Worm (Caenorhabditis elegans): Measurements from ENCODE around the gene Y72A10A.1.

Gene Y72A10A.1

ce11 chrX:6138243-6138642 is at the start of gene Y72A10A.1:
Gene Y72A10A.1 (minus strand): TSS chrX:6138343.
- no peak for TF ChIP-seq elt-3 (tag; optimal IDR thresholded peaks at IDR 0.05)
- TF ChIP-seq nhr-10 (tag; optimal IDR thresholded peaks at IDR 0.05): no peak
- TF ChIP-seq dmd-4 (tag; optimal IDR thresholded peaks at IDR 0.05): no peak
- no peak for TF ChIP-seq ceh-16 (tag; optimal IDR thresholded peaks at IDR 0.05)
- TF ChIP-seq sma-3 (GFP tag; optimal IDR thresholded peaks at IDR 0.05): no peak
- no peak for TF ChIP-seq nhr-12 (tag; optimal IDR thresholded peaks at IDR 0.05)
- TF ChIP-seq blmp-1 (tag; optimal IDR thresholded peaks at IDR 0.05; ENCODE audit: insufficient read depth): no peak
- no peak for TF ChIP-seq unc-62 (GFP tag; optimal IDR thresholded peaks at IDR 0.05)
- TF ChIP-seq ZK546.5 (tag; optimal IDR thresholded peaks at IDR 0.05): no peak
- TF ChIP-seq mab-5 (tag; optimal IDR thresholded peaks at IDR 0.05): no peak
- TF ChIP-seq alr-1 (tag; optimal IDR thresholded peaks at IDR 0.05): no peak
- no peak for TF ChIP-seq ceh-82 (tag; optimal IDR thresholded peaks at IDR 0.05)
- no peak for TF ChIP-seq F13H6.1 (tag; optimal IDR thresholded peaks at IDR 0.05)
- TF ChIP-seq lin-11 (tag; optimal IDR thresholded peaks at IDR 0.05): no peak
- TF ChIP-seq nhr-21 (tag; optimal IDR thresholded peaks at IDR 0.05): no peak
- TF ChIP-seq nhr-25 (tag; optimal IDR thresholded peaks at IDR 0.05): no peak
- TF ChIP-seq gmeb-1 (tag; optimal IDR thresholded peaks at IDR 0.05): no peak
- no peak for TF ChIP-seq ztf-1 (GFP tag; conservative IDR thresholded peaks at IDR 0.05)
- no peak for TF ChIP-seq mbf-1 (tag; optimal IDR thresholded peaks at IDR 0.05)

- TF ChIP-seq nhr-77 (tag; optimal IDR thresholded peaks at IDR 0.05) (no peak), elt-3 (tag; optimal IDR thresholded peaks at IDR 0.05) (no peak), nhr-6 (tag; optimal IDR thresholded peaks at IDR 0.05) (no peak), sem-4 (tag; optimal IDR thresholded peaks at IDR 0.05) (no peak), ama-1 (optimal IDR thresholded peaks at IDR 0.05) (no peak), lin-13 (GFP tag; optimal IDR thresholded peaks at IDR 0.05) (no peak), nhr-10 (tag; optimal IDR thresholded peaks at IDR 0.05) (no peak), gmeb-1 (tag; optimal IDR thresholded peaks at IDR 0.05) (no peak), sma-3 (GFP tag; optimal IDR thresholded peaks at IDR 0.05) (no peak), Y55F3AM.14 (GFP tag; optimal IDR thresholded peaks at IDR 0.05) (no peak), aly-2 (tag; optimal IDR thresholded peaks at IDR 0.05) (no peak), R02D3.7 (tag; optimal IDR thresholded peaks at IDR 0.05) (no peak)
These were observed 49.7 kb upstream of the Y72A10A.1 start, which contains the start of gene T13C5.10 for ce11 chrX:6187848-6188247. Gene T13C5.10 (plus strand): TSS chrX:6188148.

DNA sequence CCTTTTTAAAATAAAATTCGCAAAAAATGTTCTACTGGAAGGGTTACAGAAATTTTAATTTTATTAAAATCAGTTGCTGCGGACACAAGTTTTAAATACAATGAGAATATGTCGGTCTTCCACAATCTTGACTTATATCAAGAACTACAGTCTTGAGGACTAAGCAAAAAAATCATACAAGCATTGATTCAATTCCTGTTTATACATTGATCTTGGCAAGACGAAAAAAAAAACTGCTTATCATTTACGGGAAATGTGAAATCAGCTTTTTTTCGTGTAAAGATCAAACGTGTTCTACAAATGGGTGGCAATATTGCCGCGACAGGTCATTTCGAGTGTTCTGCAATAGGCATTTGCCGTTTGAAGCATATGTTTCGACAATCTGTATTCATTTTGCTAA is 46.6 kb upstream of the Y72A10A.1 start, which contains the start of gene T13C5.2:
TSS of gene T13C5.2 (plus strand) at position 301 of the 400 bp plus-strand sequence.
- no peak for TF ChIP-seq R02D3.7 (tag; optimal IDR thresholded peaks at IDR 0.05)
- TF ChIP-seq elt-1 (tag; optimal IDR thresholded peaks at IDR 0.05): no peak
- TF ChIP-seq snpc-4 (tag; optimal IDR thresholded peaks at IDR 0.05): no peak
- TF ChIP-seq nhr-6 (tag; optimal IDR thresholded peaks at IDR 0.05): no peak
- no peak for TF ChIP-seq zag-1 (tag; optimal IDR thresholded peaks at IDR 0.05)
- TF ChIP-seq nhr-77 (tag; optimal IDR thresholded peaks at IDR 0.05): no peak
- TF ChIP-seq C34F6.9 (tag; optimal IDR thresholded peaks at IDR 0.05): no peak
- TF ChIP-seq blmp-1 (tag; optimal IDR thresholded peaks at IDR 0.05; ENCODE audit: insufficient read depth): no peak
- TF ChIP-seq sma-9 (GFP tag; optimal IDR thresholded peaks at IDR 0.05): no peak
- no peak for TF ChIP-seq sma-9 (tag; optimal IDR thresholded peaks at IDR 0.05)
- no peak for TF ChIP-seq ama-1 (optimal IDR thresholded peaks at IDR 0.05)
- TF ChIP-seq peb-1 (tag; optimal IDR thresholded peaks at IDR 0.05): no peak
- no peak for TF ChIP-seq mbf-1 (tag; optimal IDR thresholded peaks at IDR 0.05)
- no peak for TF ChIP-seq ceh-16 (tag; optimal IDR thresholded peaks at IDR 0.05)
- no peak for TF ChIP-seq nhr-11 (tag; optimal IDR thresholded peaks at IDR 0.05)
- no peak for TF ChIP-seq ZK546.5 (tag; optimal IDR thresholded peaks at IDR 0.05)
- TF ChIP-seq nhr-129 (tag; optimal IDR thresholded peaks at IDR 0.05): no peak

DNA sequence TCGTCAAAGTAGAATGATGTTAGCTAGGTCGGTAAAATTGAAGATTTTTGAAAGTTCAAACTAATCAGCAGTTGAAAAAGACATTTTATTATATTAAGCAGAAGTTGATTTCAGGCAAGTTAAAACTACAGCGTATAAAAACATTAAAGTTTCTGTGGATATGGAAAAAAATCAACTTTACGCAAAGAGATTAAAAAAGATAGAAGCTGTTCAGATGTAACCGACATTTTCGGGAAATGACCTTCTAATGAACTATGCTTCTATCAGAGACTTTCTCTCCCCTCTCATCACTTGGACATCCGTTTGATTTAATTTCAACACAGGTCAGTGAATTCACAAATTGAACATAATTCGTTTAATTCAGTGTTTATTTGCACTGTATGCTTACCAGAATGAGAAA is 42.1 kb upstream of the Y72A10A.1 start, which contains the start of gene T13C5.7:
TSS of gene T13C5.7 (plus strand) at position 301 of the 400 bp plus-strand sequence.
- TF ChIP-seq ztf-1 (GFP tag; conservative IDR thresholded peaks at IDR 0.05): no peak
- TF ChIP-seq fos-1 (tag; optimal IDR thresholded peaks at IDR 0.05): no peak
- TF ChIP-seq mab-5 (tag; optimal IDR thresholded peaks at IDR 0.05): no peak
- TF ChIP-seq lin-11 (tag; optimal IDR thresholded peaks at IDR 0.05): no peak
- TF ChIP-seq nhr-23 (tag; optimal IDR thresholded peaks at IDR 0.05): no peak
- no peak for TF ChIP-seq nhr-10 (tag; optimal IDR thresholded peaks at IDR 0.05)
- TF ChIP-seq unc-62 (GFP tag; optimal IDR thresholded peaks at IDR 0.05): no peak
- TF ChIP-seq unc-55 (GFP tag; optimal IDR thresholded peaks at IDR 0.05): no peak
- no peak for TF ChIP-seq skn-1 (tag; optimal IDR thresholded peaks at IDR 0.05)
- TF ChIP-seq nhr-77 (tag; optimal IDR thresholded peaks at IDR 0.05): no peak
- no peak for TF ChIP-seq ztf-4 (tag; optimal IDR thresholded peaks at IDR 0.05)
- TF ChIP-seq ceh-82 (tag; optimal IDR thresholded peaks at IDR 0.05): no peak
- no peak for TF ChIP-seq snpc-4 (tag; optimal IDR thresholded peaks at IDR 0.05)
- no peak for TF ChIP-seq sem-4 (tag; optimal IDR thresholded peaks at IDR 0.05)

Data from whole organism, L2 larva.